Worm (Caenorhabditis elegans): ENCODE results near the gene F42A8.1.

F42A8.1 gene

ce11 chrII:9345794-9346193, 596 bp downstream of the F42A8.1 start:
- TF ChIP-seq nhr-28 (tag; optimal IDR thresholded peaks at IDR 0.05) (no peak), nhr-11 (tag; optimal IDR thresholded peaks at IDR 0.05) (no peak), hmg-1.1 (GFP tag; IDR thresholded peaks at IDR 0.05) (no peak), daf-12 (tag; optimal IDR thresholded peaks at IDR 0.05) (no peak), fkh-10 (GFP tag; optimal IDR thresholded peaks at IDR 0.05) (no peak), D1046.2 (GFP tag; IDR thresholded peaks at IDR 0.05) (no peak)

- TF ChIP-seq Y5F2A.4 (GFP tag; optimal IDR thresholded peaks at IDR 0.05) (no peak), attf-4 (tag; optimal IDR thresholded peaks at IDR 0.05) (no peak), daf-19 (GFP tag; conservative IDR thresholded peaks at IDR 0.05) (no peak), tag-97 (GFP tag; IDR thresholded peaks at IDR 0.05) (no peak), cey-2 (tag; optimal IDR thresholded peaks at IDR 0.05; ENCODE audit: borderline replicate concordance, insufficient read depth) (no peak), nhr-28 (tag; optimal IDR thresholded peaks at IDR 0.05) (peak; percentile 39), aha-1 (tag) (peak; percentile 37)
These were observed 1.3 kb downstream of the F42A8.1 start for ce11 chrII:9345116-9345515.

ce11 chrII:9343955-9344354, 2.4 kb downstream of the F42A8.1 start:
- TF ChIP-seq nhr-25 (tag; optimal IDR thresholded peaks at IDR 0.05; ENCODE audit: borderline replicate concordance, insufficient read depth), result peak; percentile 1
- TF ChIP-seq dpl-1 (GFP tag; optimal IDR thresholded peaks at IDR 0.05), result no peak
- TF ChIP-seq mes-2 (tag; optimal IDR thresholded peaks at IDR 0.05; ENCODE audit: poor library complexity, severe bottlenecking), result no peak
- peak in 1 of 2 experiments; percentile 79 for TF ChIP-seq mdl-1 (tag; optimal IDR thresholded peaks at IDR 0.05)
- TF ChIP-seq mxl-3 (GFP tag; optimal IDR thresholded peaks at IDR 0.05), result peak; percentile 83
- no peak for TF ChIP-seq fkh-10 (GFP tag; optimal IDR thresholded peaks at IDR 0.05)
- TF ChIP-seq nhr-41 (GFP tag; IDR thresholded peaks at IDR 0.05), result no peak
- TF ChIP-seq dmd-9 (GFP tag; IDR thresholded peaks at IDR 0.05), result no peak
- TF ChIP-seq skn-1 (tag; optimal IDR thresholded peaks at IDR 0.05), result no peak
- no peak for TF ChIP-seq T26A8.4 (GFP tag; IDR thresholded peaks at IDR 0.05)
- TF ChIP-seq hlh-30 (tag; optimal IDR thresholded peaks at IDR 0.05; ENCODE audit: insufficient read depth), result peak; percentile 83
- no peak for TF ChIP-seq tra-1 (GFP tag; IDR thresholded peaks at IDR 0.05)
- no peak for TF ChIP-seq ceh-32 (tag; optimal IDR thresholded peaks at IDR 0.05; ENCODE audit: poor library complexity)
- peak; percentile 53 for TF ChIP-seq hlh-11 (tag; optimal IDR thresholded peaks at IDR 0.05)
- TF ChIP-seq dmd-6 (GFP tag; IDR thresholded peaks at IDR 0.05), result peak; percentile 10; the same call in 1 of the 2 replicates
- TF ChIP-seq nhr-28 (tag; optimal IDR thresholded peaks at IDR 0.05), result peak; percentile 82
- TF ChIP-seq ama-1 (optimal IDR thresholded peaks at IDR 0.05), result no peak
- TF ChIP-seq egl-27 (tag; optimal IDR thresholded peaks at IDR 0.05), result no peak

- TF ChIP-seq ztf-11 (tag; optimal IDR thresholded peaks at IDR 0.05) (no peak), T26A8.4 (GFP tag; IDR thresholded peaks at IDR 0.05) (no peak), daf-16 (GFP tag; optimal IDR thresholded peaks at IDR 0.05) (no peak), daf-16 (tag; optimal IDR thresholded peaks at IDR 0.05) (no peak), hmg-1.1 (GFP tag; IDR thresholded peaks at IDR 0.05) (no peak), sdz-12 (GFP tag; optimal IDR thresholded peaks at IDR 0.05) (no peak), aha-1 (tag) (no peak), F49E8.2 (tag; optimal IDR thresholded peaks at IDR 0.05; ENCODE audit: borderline replicate concordance) (no peak), jun-1 (tag; optimal IDR thresholded peaks at IDR 0.05) (no peak), dve-1 (tag; optimal IDR thresholded peaks at IDR 0.05; ENCODE audit: insufficient read depth) (no peak), ztf-7 (tag; optimal IDR thresholded peaks at IDR 0.05) (no peak), lim-7 (GFP tag; IDR thresholded peaks at IDR 0.05) (no peak), nhr-42 (GFP tag; IDR thresholded peaks at IDR 0.05) (no peak), rbr-2 (tag; optimal IDR thresholded peaks at IDR 0.05) (no peak), dmd-8 (GFP tag; IDR thresholded peaks at IDR 0.05) (no peak), unc-62 (GFP tag; optimal IDR thresholded peaks at IDR 0.05 in 1 of 2) (no peak), unc-62 (tag; optimal IDR thresholded peaks at IDR 0.05) (no peak), aly-2 (tag; optimal IDR thresholded peaks at IDR 0.05) (no peak), php-3 (GFP tag; IDR thresholded peaks at IDR 0.05) (no peak), nhr-48 (tag; optimal IDR thresholded peaks at IDR 0.05) (no peak), F10B5.3 (tag; optimal IDR thresholded peaks at IDR 0.05) (no peak), pha-4 (GFP tag; IDR thresholded peaks at IDR 0.05) (no peak), pha-4 (tag; optimal IDR thresholded peaks at IDR 0.05) (no peak)
These were observed 7.5 kb downstream of the F42A8.1 start, which contains the start of gene ttll-12 for ce11 chrII:9338859-9339258. ttll-12 (plus strand) TSS chrII:9338997.

Measured in whole organism, L4 larva.